Worm (Caenorhabditis elegans) whole organism, young adult: ENCODE measurements around the gene C34H4.2.

Experiments
- B0019.2 ChIP-seq: fragments of 200-800 bp; sonication (Bioruptor generic); conservative IDR thresholded peaks from 2 replicates; pipeline ENCODE4 v1.3.6; 2022; ENCODE audit warnings: missing genetic modification reagents, missing genetic modification characterization, missing compliant biosample characterization
- B0261.1 ChIP-seq: sonication (generic microtip); optimal IDR thresholded peaks from 2 replicates; lab custom pipeline; 2016; ENCODE audit warnings: mild to moderate bottlenecking, missing genetic modification characterization, moderate library complexity, missing compliant biosample characterization
- C06A6.2 ChIP-seq: fragments of 200-800 bp; sonication (Bioruptor generic); conservative IDR thresholded peaks from 2 replicates; pipeline ENCODE4 v1.3.6; 2022; ENCODE audit warnings: missing genetic modification characterization, missing compliant biosample characterization
- C17E4.6 ChIP-seq: fragments of 200-800 bp; sonication (Bioruptor generic); IDR thresholded peaks from 2 replicates; pipeline ENCODE4 v1.3.6; 2022; ENCODE audit warnings: missing genetic modification reagents, missing genetic modification characterization, missing compliant biosample characterization
- D2030.7 ChIP-seq: fragments of 200-800 bp; sonication (Bioruptor generic); IDR thresholded peaks from 2 replicates; pipeline ENCODE4 v1.3.6; 2022; ENCODE audit warnings: missing genetic modification reagents, missing genetic modification characterization, missing compliant biosample characterization
- F57A8.1 ChIP-seq: fragments of 200-800 bp; sonication (Bioruptor generic); optimal IDR thresholded peaks from 2 replicates; lab custom pipeline; 2018; ENCODE audit warnings: mild to moderate bottlenecking, missing genetic modification characterization, moderate library complexity, missing compliant biosample characterization
- Y53F4B.3 ChIP-seq: fragments of 200-800 bp; sonication (Bioruptor generic); IDR thresholded peaks from 2 replicates; pipeline ENCODE4 v1.3.6; 2022; ENCODE audit warnings: missing genetic modification reagents, missing genetic modification characterization, missing compliant biosample characterization
- akir-1 ChIP-seq: fragments of 200-800 bp; sonication (Bioruptor generic); optimal IDR thresholded peaks from 2 replicates; lab custom pipeline; 2018; ENCODE audit warnings: mild to moderate bottlenecking, missing genetic modification characterization, moderate library complexity, missing compliant biosample characterization
- ama-1 ChIP-seq, 3 experiments: fragments of 150-350 bp in 1 of 3; sonication (generic microtip) in 2 of 3; optimal IDR thresholded peaks; 2 replicates each; lab custom pipeline; 2014 to 2018; ENCODE audit warnings: missing biosample characterization in 2 of 3, missing genetic modification characterization in 2 of 3, missing genetic modification reagents in 2 of 3
- attf-3 ChIP-seq: fragments of 200-800 bp; sonication (Bioruptor generic); conservative IDR thresholded peaks from 2 replicates; pipeline ENCODE4 v1.3.6; 2022; ENCODE audit warnings: missing genetic modification reagents, missing genetic modification characterization, missing compliant biosample characterization
- bed-2 ChIP-seq: fragments of 200-800 bp; sonication (Bioruptor generic); IDR thresholded peaks from 2 replicates; pipeline ENCODE4 v1.3.6; 2022; ENCODE audit warnings: missing genetic modification reagents, missing genetic modification characterization, missing compliant biosample characterization
- cebp-1 ChIP-seq, 2 experiments: fragments of 200-800 bp in 1 of 2; sonication (Bioruptor generic) in 1 of 2; sonication (generic microtip) in 1 of 2; IDR thresholded peaks in 1 of 2; optimal IDR thresholded peaks in 1 of 2; 2 replicates each; pipeline versions ENCODE4 v1.3.6 to Lab custom; 2017 to 2022; ENCODE audit warnings: missing compliant biosample characterization in 2 of 2, missing genetic modification characterization in 2 of 2, mild to moderate bottlenecking in 1 of 2, missing genetic modification reagents in 1 of 2, moderate library complexity in 1 of 2
- ceh-58 ChIP-seq: fragments of 200-800 bp; sonication (Bioruptor generic); IDR thresholded peaks from 2 replicates; pipeline ENCODE4 v1.3.6; 2022; ENCODE audit warnings: missing genetic modification characterization, missing compliant biosample characterization
- dox-1 ChIP-seq: fragments of 200-800 bp; sonication (Bioruptor generic); IDR thresholded peaks from 2 replicates; pipeline ENCODE4 v1.3.6; 2022; ENCODE audit warnings: missing genetic modification reagents, missing genetic modification characterization, missing compliant biosample characterization
- dpff-1 ChIP-seq: sonication (generic microtip); optimal IDR thresholded peaks from 2 replicates; lab custom pipeline; 2017; ENCODE audit warnings: mild to moderate bottlenecking, missing genetic modification characterization, missing compliant biosample characterization
- egl-18 ChIP-seq: fragments of 200-800 bp; sonication (Bioruptor generic); IDR thresholded peaks from 2 replicates; pipeline ENCODE4 v1.3.6; 2022; ENCODE audit warnings: missing genetic modification reagents, missing genetic modification characterization, missing compliant biosample characterization
- egrh-3 ChIP-seq: fragments of 200-800 bp; sonication (Bioruptor generic); IDR thresholded peaks from 2 replicates; pipeline ENCODE4 v1.3.6; 2022; ENCODE audit warnings: missing genetic modification reagents, missing genetic modification characterization, missing compliant biosample characterization
- hlh-12 ChIP-seq: sonication (generic microtip); optimal IDR thresholded peaks from 2 replicates; lab custom pipeline; 2016; ENCODE audit warnings: missing genetic modification characterization, missing compliant biosample characterization
- hlh-26 ChIP-seq: fragments of 200-800 bp; sonication (Bioruptor generic); conservative IDR thresholded peaks from 2 replicates; pipeline ENCODE4 v1.3.6; 2022; ENCODE audit warnings: missing genetic modification reagents, missing genetic modification characterization, missing compliant biosample characterization
- hrde-1 ChIP-seq: sonication (generic microtip); optimal IDR thresholded peaks from 2 replicates; lab custom pipeline; 2016; ENCODE audit warnings: missing genetic modification characterization, mild to moderate bottlenecking, missing compliant biosample characterization, moderate library complexity, missing genotype, missing genetic modification reagents, borderline replicate concordance
- hsf-1 ChIP-seq: fragments of 200-800 bp; sonication (Bioruptor generic); IDR thresholded peaks from 2 replicates; pipeline ENCODE4 v1.3.6; 2022; ENCODE audit warnings: missing genetic modification reagents, missing genetic modification characterization, missing compliant biosample characterization
- lag-1 ChIP-seq: fragments of 200-800 bp; sonication (Bioruptor generic); IDR thresholded peaks from 2 replicates; pipeline ENCODE4 v1.3.6; 2022; ENCODE audit warnings: missing genetic modification reagents, missing genetic modification characterization, missing compliant biosample characterization
- lin-40 ChIP-seq: sonication (generic microtip); optimal IDR thresholded peaks from 2 replicates; lab custom pipeline; 2016; ENCODE audit warnings: missing genetic modification characterization, mild to moderate bottlenecking, missing compliant biosample characterization, missing genotype, missing genetic modification reagents
- lsy-27 ChIP-seq: sonication (generic microtip); optimal IDR thresholded peaks from 2 replicates; lab custom pipeline; 2017; ENCODE audit warnings: missing genetic modification characterization, mild to moderate bottlenecking, missing compliant biosample characterization, antibody characterized with exemption, missing genotype, borderline replicate concordance; ENCODE audit not compliant: insufficient read depth
- madf-10 ChIP-seq: sonication (generic microtip); optimal IDR thresholded peaks from 2 replicates; lab custom pipeline; 2016; ENCODE audit warnings: mild to moderate bottlenecking, missing genetic modification characterization, missing compliant biosample characterization
- mel-28 ChIP-seq: sonication (generic microtip); optimal IDR thresholded peaks from 2 replicates; lab custom pipeline; 2016; ENCODE audit warnings: borderline replicate concordance, mild to moderate bottlenecking, missing genetic modification characterization, missing compliant biosample characterization
- mes-4 ChIP-seq: sonication (generic microtip); optimal IDR thresholded peaks from 2 replicates; lab custom pipeline; 2016; ENCODE audit warnings: missing genotype, missing genetic modification characterization, missing compliant biosample characterization
- mxl-1 ChIP-seq: sonication (generic microtip); optimal IDR thresholded peaks from 2 replicates; lab custom pipeline; 2016; ENCODE audit warnings: missing genetic modification characterization, missing compliant biosample characterization
- nfya-1 ChIP-seq: sonication (generic microtip); optimal IDR thresholded peaks from 2 replicates; lab custom pipeline; 2017; ENCODE audit warnings: antibody characterized with exemption, missing compliant biosample characterization, missing genetic modification characterization, borderline replicate concordance; ENCODE audit not compliant: insufficient read depth
- nfya-2 ChIP-seq: fragments of 200-800 bp; sonication (Bioruptor generic); IDR thresholded peaks from 2 replicates; pipeline ENCODE4 v1.3.6; 2022; ENCODE audit warnings: missing genetic modification reagents, missing genetic modification characterization, missing compliant biosample characterization
- nfyb-1 ChIP-seq: fragments of 200-800 bp; sonication (Bioruptor generic); IDR thresholded peaks from 2 replicates; pipeline ENCODE4 v1.3.6; 2022; ENCODE audit warnings: missing genetic modification reagents, missing genetic modification characterization, missing compliant biosample characterization
- nhr-120 ChIP-seq: fragments of 200-800 bp; sonication (Bioruptor generic); IDR thresholded peaks from 2 replicates; pipeline ENCODE4 v1.3.6; 2022; ENCODE audit warnings: missing genetic modification characterization, missing compliant biosample characterization
- nhr-27 ChIP-seq: fragments of 200-800 bp; sonication (Bioruptor generic); optimal IDR thresholded peaks from 2 replicates; lab custom pipeline; 2018; ENCODE audit warnings: mild to moderate bottlenecking, missing genetic modification characterization, moderate library complexity, missing compliant biosample characterization
- nhr-80 ChIP-seq: sonication (generic microtip); optimal IDR thresholded peaks from 2 replicates; lab custom pipeline; 2016; ENCODE audit warnings: missing genetic modification characterization, missing compliant biosample characterization
- zfh-2 ChIP-seq: fragments of 200-800 bp; sonication (Bioruptor generic); conservative IDR thresholded peaks from 2 replicates; pipeline ENCODE4 v1.3.6; 2022; ENCODE audit warnings: missing genetic modification reagents, missing genetic modification characterization, missing compliant biosample characterization
- zim-3 ChIP-seq: sonication (generic microtip); optimal IDR thresholded peaks from 2 replicates; lab custom pipeline; 2017; ENCODE audit warnings: mild to moderate bottlenecking, missing genetic modification characterization, moderate library complexity, missing compliant biosample characterization
- ztf-3 ChIP-seq: fragments of 200-800 bp; sonication (Bioruptor generic); optimal IDR thresholded peaks from 2 replicates; lab custom pipeline; 2018; ENCODE audit warnings: mild to moderate bottlenecking, missing genetic modification characterization, missing compliant biosample characterization

C34H4.2 gene

DNA sequence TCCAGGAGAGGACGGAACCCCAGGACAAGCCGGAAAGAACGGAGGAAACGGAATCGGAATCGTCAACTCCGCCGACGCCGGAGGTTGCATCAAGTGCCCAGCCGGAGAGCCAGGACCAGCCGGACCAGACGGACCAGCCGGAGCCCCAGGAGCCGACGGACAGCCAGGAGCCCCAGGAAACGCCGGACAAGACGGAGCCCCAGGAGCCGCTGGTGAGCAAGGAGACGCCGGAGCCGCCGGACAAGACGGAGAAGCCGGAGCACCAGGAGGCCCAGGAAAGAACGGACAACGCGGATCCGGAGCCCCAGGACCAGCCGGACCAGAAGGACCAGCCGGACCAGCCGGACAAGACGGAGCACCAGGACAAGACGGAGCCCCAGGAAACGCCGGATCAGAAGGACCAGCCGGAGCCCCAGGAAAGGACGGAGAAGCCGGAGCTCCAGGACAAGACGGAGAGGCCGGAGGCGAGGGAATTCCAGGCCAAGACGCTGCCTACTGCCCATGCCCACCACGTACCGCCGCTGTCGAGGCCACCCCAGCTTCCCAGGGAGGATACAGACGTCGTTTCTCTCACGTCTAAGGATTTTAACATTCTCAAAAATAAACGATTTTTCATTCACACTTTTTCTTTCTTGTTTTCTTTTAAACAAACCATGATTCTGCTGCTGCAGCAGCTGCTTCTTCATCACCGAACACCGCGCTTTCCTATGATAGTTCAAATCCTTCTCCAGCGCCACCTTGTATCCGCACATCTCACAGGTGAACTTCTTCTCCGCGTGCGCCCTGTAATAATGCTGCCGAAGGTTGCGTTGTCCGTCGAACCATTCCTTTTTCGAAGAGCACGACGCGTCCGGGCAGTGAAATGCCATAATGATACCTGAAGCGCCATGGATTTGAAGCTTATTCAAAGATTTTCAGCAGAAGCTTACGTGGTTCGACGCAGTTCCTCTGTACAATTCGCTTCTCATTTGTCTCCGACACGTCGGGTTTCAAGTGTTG, 4.2 kb upstream of the C34H4.2 start (continued):
- no peak for TF ChIP-seq mel-28 (tag; lab: Kevin White, UChicago)
- TF ChIP-seq, all 124 proteins: peak for 6

- TF ChIP-seq egrh-3 (GFP tag; lab: Robert Waterston, UW) (no peak), ztf-3 (GFP tag; lab: Kevin White, UChicago) (no peak), mes-4 (no peak), B0261.1 (tag; lab: Kevin White, UChicago) (no peak), F57A8.1 (GFP tag; lab: Kevin White, UChicago) (no peak), ama-1 (optimal IDR thresholded peaks at IDR 0.05; lab: Kevin White, UChicago) (no peak), ama-1 (GFP tag; optimal IDR thresholded peaks at IDR 0.05; lab: Kevin White, UChicago) (no peak), nfya-2 (no peak), attf-3 (GFP tag; lab: Robert Waterston, UW) (no peak), C17E4.6 (GFP tag; lab: Robert Waterston, UW) (no peak), hsf-1 (GFP tag; lab: Robert Waterston, UW) (no peak), dox-1 (GFP tag; lab: Robert Waterston, UW) (no peak), B0019.2 (no peak), D2030.7 (GFP tag; lab: Robert Waterston, UW) (no peak), hlh-12 (tag; lab: Kevin White, UChicago) (no peak), lsy-27 (tag; lab: Kevin White, UChicago) (no peak)
Observed at ce11 chrIV:1550131-1550530, 3.4 kb upstream of the C34H4.2 start, which contains the start of gene C34H4.5. TSS of gene C34H4.5 (minus strand) at chrIV:1550231.

- peak; percentile 37 for TF ChIP-seq nhr-80 (tag; lab: Kevin White, UChicago)
- no peak for TF ChIP-seq F57A8.1 (GFP tag; lab: Kevin White, UChicago)
Observed at ce11 chrIV:1550578-1550977, 3.0 kb upstream of the C34H4.2 start, which contains the start of gene tag-244. TSS of gene tag-244 (plus strand) at chrIV:1550878.

DNA sequence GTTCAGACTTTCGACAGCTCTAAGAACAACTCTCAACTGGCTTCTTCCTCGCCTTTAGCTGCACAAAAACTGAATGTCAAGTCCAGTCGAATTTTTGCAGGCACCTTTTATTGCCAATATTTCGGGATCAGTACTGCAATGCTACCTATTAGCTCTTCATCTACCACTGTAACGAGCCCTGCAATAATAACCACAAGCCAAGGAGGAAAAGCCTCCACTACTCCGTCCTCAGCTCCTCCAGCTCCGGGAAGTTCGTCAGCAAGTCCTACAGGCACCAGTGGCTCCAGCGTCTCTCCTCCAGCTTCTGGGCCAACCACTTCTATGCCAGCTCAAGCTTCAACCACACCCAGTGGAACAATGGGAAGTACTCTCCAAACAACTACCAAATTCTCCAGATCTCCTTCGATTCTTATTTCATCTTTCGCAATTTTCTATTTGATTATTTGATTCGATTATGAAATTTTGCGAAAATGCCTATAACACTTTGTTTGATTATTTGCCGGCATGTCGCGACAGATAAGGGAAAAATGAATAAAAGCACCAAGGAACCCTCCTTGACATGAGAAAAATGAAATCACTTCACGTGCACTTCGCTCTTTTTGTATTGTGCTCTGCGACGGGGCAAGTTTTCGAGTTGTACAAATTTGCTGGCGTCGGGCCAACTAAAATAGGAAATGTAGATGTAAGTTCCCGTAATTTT, 1.6 kb downstream of the C34H4.2 start, which contains the start of gene C34H4.1:
Gene C34H4.1 (plus strand): TSS at position 559 of the 700 bp plus-strand sequence.
- TF ChIP-seq nhr-27, result no peak
- no peak for TF ChIP-seq hrde-1 (tag; lab: Kevin White, UChicago)
- TF ChIP-seq cebp-1 (GFP tag; IDR thresholded peaks at IDR 0.05; lab: Robert Waterston, UW), result peak; percentile 60; the same call in 1 of the 2 replicates
- TF ChIP-seq cebp-1 (tag; optimal IDR thresholded peaks at IDR 0.05; lab: Kevin White, UChicago), result peak; percentile 75
- TF ChIP-seq lsy-27 (tag; lab: Kevin White, UChicago), result no peak
- no peak for TF ChIP-seq madf-10 (tag; lab: Kevin White, UChicago)
- TF ChIP-seq bed-2 (GFP tag; lab: Robert Waterston, UW), result no peak
- TF ChIP-seq nhr-80 (tag; lab: Kevin White, UChicago), result peak; percentile 33
- no peak for TF ChIP-seq lin-40 (tag; lab: Kevin White, UChicago)
- TF ChIP-seq lag-1 (GFP tag; lab: Robert Waterston, UW), result no peak
- TF ChIP-seq akir-1 (GFP tag; lab: Kevin White, UChicago), result no peak
- TF ChIP-seq mxl-1, result no peak
- no peak for TF ChIP-seq nfya-1 (tag; lab: Kevin White, UChicago)
- TF ChIP-seq nfyb-1 (GFP tag; lab: Robert Waterston, UW), result no peak
- TF ChIP-seq zim-3, result no peak
- no peak for TF ChIP-seq C06A6.2 (GFP tag; lab: Robert Waterston, UW)
- TF ChIP-seq B0019.2, result no peak
- no peak for TF ChIP-seq nhr-120 (GFP tag; lab: Robert Waterston, UW)
- TF ChIP-seq zfh-2 (GFP tag; lab: Robert Waterston, UW), result 0 out of 2 replicates have a peak, but pooled peaks have one; percentile 37
- no peak for TF ChIP-seq Y53F4B.3 (GFP tag; lab: Robert Waterston, UW)
- no peak for TF ChIP-seq egl-18
- no peak for TF ChIP-seq ceh-58 (GFP tag; lab: Robert Waterston, UW)
- TF ChIP-seq dpff-1 (tag; lab: Kevin White, UChicago), result no peak
- no peak for TF ChIP-seq hlh-26 (GFP tag; lab: Robert Waterston, UW)
